Fruit fly (Drosophila melanogaster): Measurements from ENCODE around the gene CG6295.

DNA sequence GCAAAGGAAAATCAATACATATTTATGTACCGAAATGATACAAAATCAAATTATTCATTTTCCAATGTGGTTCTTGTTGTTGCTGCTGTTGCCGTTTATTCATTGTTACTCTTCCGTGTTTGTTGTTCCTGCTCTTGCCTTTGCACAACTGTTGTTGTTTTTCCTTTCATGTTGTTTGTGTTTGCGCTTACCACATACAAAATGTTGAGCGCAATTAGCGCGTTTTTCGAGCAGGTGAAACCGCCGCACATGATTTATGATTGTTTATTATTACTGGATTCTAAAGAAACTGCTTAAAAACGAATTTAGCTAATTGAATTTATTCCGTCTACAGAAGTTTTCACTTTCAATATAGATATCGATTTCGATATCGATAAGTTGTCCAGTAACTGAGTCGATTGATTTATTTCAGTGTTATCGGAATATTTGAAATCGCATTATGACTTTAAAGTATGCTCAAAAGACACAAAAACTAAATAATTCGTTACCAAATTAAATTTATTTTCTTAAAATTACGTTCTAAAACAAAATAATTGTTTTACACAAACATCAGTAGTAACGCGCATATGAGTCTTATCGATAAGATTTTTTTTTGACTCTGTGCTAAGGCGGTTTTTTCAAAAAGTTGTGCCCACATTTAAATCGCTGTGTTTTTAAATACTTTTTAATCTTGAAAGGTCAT lies 42.3 kb downstream of the CG6295 start, which contains the start of gene Tsp97E:
- TF ChIP-seq Sin3A (optimal IDR thresholded peaks at IDR 0.05) (no peak), psq (optimal IDR thresholded peaks at IDR 0.05) (no peak)

All from Kc167 (cell line).